Fruit fly (Drosophila melanogaster) whole organism, embryonic: Measurements from ENCODE around the gene CRAT.

Source experiments
- Atf6 ChIP-seq: fragments of 200-800 bp; sonication (Bioruptor generic); IDR thresholded peaks from 2 replicates; pipeline ENCODE4 v1.3.6; 2022; ENCODE audit warnings: missing biosample characterization, missing genetic modification characterization
- B-H2 ChIP-seq: fragments of 200-800 bp; sonication (Bioruptor generic); optimal IDR thresholded peaks from 2 replicates; lab custom pipeline; 2018; ENCODE audit warnings: missing biosample characterization, mild to moderate bottlenecking, missing genetic modification characterization
- Bteb2 ChIP-seq: fragments of 200-800 bp; sonication (Bioruptor generic); optimal IDR thresholded peaks from 2 replicates; lab custom pipeline; 2016; ENCODE audit warnings: missing biosample characterization, missing genetic modification characterization
- CG10209 ChIP-seq: fragments of 200-800 bp; sonication (Bioruptor generic); optimal IDR thresholded peaks from 3 replicates; lab custom pipeline; 2017; ENCODE audit warnings: missing biosample characterization, mild to moderate bottlenecking, missing genetic modification characterization, missing genetic modification reagents
- CG1024 ChIP-seq: fragments of 200-800 bp; sonication (Bioruptor generic); IDR thresholded peaks from 2 replicates; pipeline ENCODE4 v1.3.6; 2022; ENCODE audit warnings: missing biosample characterization, missing genetic modification characterization
- CG10431 ChIP-seq: fragments of 200-800 bp; sonication (Bioruptor generic); optimal IDR thresholded peaks from 3 replicates; lab custom pipeline; 2018; ENCODE audit warnings: missing biosample characterization, mild to moderate bottlenecking, missing genetic modification characterization
- CG10543 ChIP-seq: fragments of 200-800 bp; sonication (Bioruptor generic); optimal IDR thresholded peaks from 3 replicates; lab custom pipeline; 2017; ENCODE audit warnings: missing biosample characterization, mild to moderate bottlenecking, missing genetic modification characterization, moderate library complexity
- CG10654 ChIP-seq: fragments of 200-800 bp; sonication (Bioruptor generic); optimal IDR thresholded peaks from 2 replicates; lab custom pipeline; 2016; ENCODE audit warnings: missing biosample characterization, missing genetic modification characterization
- CG11247 ChIP-seq: fragments of 200-800 bp; sonication (Bioruptor generic); IDR thresholded peaks from 2 replicates; pipeline ENCODE4 v1.3.6; 2022; ENCODE audit warnings: missing biosample characterization, missing genetic modification characterization
- CG11695 ChIP-seq: fragments of 200-800 bp; sonication (Bioruptor generic); IDR thresholded peaks from 3 replicates; pipeline ENCODE4 v1.3.6; 2022; ENCODE audit warnings: missing biosample characterization, missing genetic modification characterization
- CG14050 ChIP-seq: fragments of 200-800 bp; sonication (Bioruptor generic); IDR thresholded peaks from 3 replicates; pipeline ENCODE4 v1.3.6; 2022; ENCODE audit warnings: missing biosample characterization, missing genetic modification characterization
- CG14710 ChIP-seq: fragments of 200-800 bp; sonication (Bioruptor generic); optimal IDR thresholded peaks from 3 replicates; lab custom pipeline; 2019; ENCODE audit warnings: missing biosample characterization, mild to moderate bottlenecking, missing genetic modification characterization, moderate library complexity
- CG15514 ChIP-seq: fragments of 200-800 bp; sonication (Bioruptor generic); optimal IDR thresholded peaks from 3 replicates; lab custom pipeline; 2017; ENCODE audit warnings: missing biosample characterization, missing genetic modification characterization, mild to moderate bottlenecking, moderate library complexity, missing genetic modification reagents
- CG16779 ChIP-seq: fragments of 200-800 bp; sonication (Bioruptor generic); IDR thresholded peaks from 2 replicates; pipeline ENCODE4 v1.3.6; 2022; ENCODE audit warnings: missing biosample characterization, missing genetic modification characterization
- CG16863 ChIP-seq: fragments of 200-800 bp; sonication (Bioruptor generic); optimal IDR thresholded peaks from 3 replicates; lab custom pipeline; 2016; ENCODE audit warnings: missing biosample characterization, missing genetic modification characterization
- CG17328 ChIP-seq: fragments of 200-800 bp; sonication (Bioruptor generic); IDR thresholded peaks from 2 replicates; pipeline ENCODE4 v1.3.6; 2022; ENCODE audit warnings: missing biosample characterization, missing genetic modification characterization
- CG17802 ChIP-seq: fragments of 200-800 bp; sonication (Bioruptor generic); optimal IDR thresholded peaks from 2 replicates; lab custom pipeline; 2018; ENCODE audit warnings: missing biosample characterization, mild to moderate bottlenecking, missing genetic modification characterization, moderate library complexity
- CG17829 ChIP-seq: fragments of 200-800 bp; optimal IDR thresholded peaks from 2 replicates; lab custom pipeline; 2019; ENCODE audit warnings: missing biosample characterization, mild to moderate bottlenecking, missing genetic modification characterization, moderate library complexity
- CG1792 ChIP-seq: fragments of 200-800 bp; sonication (Bioruptor generic); optimal IDR thresholded peaks from 2 replicates; lab custom pipeline; 2016; ENCODE audit warnings: missing biosample characterization, missing genetic modification characterization
- CG18476 ChIP-seq: fragments of 200-800 bp; sonication (Bioruptor generic); optimal IDR thresholded peaks from 2 replicates; lab custom pipeline; 2016; ENCODE audit warnings: missing biosample characterization, mild to moderate bottlenecking, missing genetic modification characterization
- CG2875 ChIP-seq: fragments of 200-800 bp; sonication (Bioruptor generic); optimal IDR thresholded peaks from 2 replicates; lab custom pipeline; 2017; ENCODE audit warnings: missing biosample characterization, mild to moderate bottlenecking, missing genetic modification characterization, missing genetic modification reagents
- CG32532 ChIP-seq: fragments of 200-800 bp; sonication (Bioruptor generic); IDR thresholded peaks from 2 replicates; pipeline ENCODE4 v1.3.6; 2022; ENCODE audit warnings: missing biosample characterization, missing genetic modification characterization
- CG4282 ChIP-seq: fragments of 200-800 bp; sonication (Bioruptor generic); optimal IDR thresholded peaks from 2 replicates; lab custom pipeline; 2016; ENCODE audit warnings: missing biosample characterization, missing genetic modification characterization
- CG4328 ChIP-seq: fragments of 200-800 bp; sonication (Bioruptor generic); optimal IDR thresholded peaks from 3 replicates; lab custom pipeline; 2017; ENCODE audit warnings: missing biosample characterization, missing genetic modification reagents, missing genetic modification characterization
- CG7928 ChIP-seq: fragments of 200-800 bp; sonication (Bioruptor generic); optimal IDR thresholded peaks from 2 replicates; lab custom pipeline; 2017; ENCODE audit warnings: missing biosample characterization, mild to moderate bottlenecking, missing genetic modification characterization
- CrebB ChIP-seq: fragments of 200-800 bp; sonication (Bioruptor generic); optimal IDR thresholded peaks from 3 replicates; lab custom pipeline; 2018; ENCODE audit warnings: missing biosample characterization, mild to moderate bottlenecking, missing genetic modification characterization
- Fer3 ChIP-seq: fragments of 200-800 bp; sonication (Bioruptor generic); optimal IDR thresholded peaks from 2 replicates; lab custom pipeline; 2018; ENCODE audit warnings: missing biosample characterization, mild to moderate bottlenecking, missing genetic modification characterization, moderate library complexity
- Hr39 ChIP-seq: fragments of >200 bp; optimal IDR thresholded peaks from 2 replicates; lab custom pipeline; 2017
- Med ChIP-seq: fragments of 200-800 bp; sonication (Bioruptor generic); peaks from one replicate; lab custom pipeline; 2016; ENCODE audit warnings: missing biosample characterization, missing genetic modification characterization, mild to moderate bottlenecking, inconsistent platforms, moderate library complexity
- Oaz ChIP-seq: fragments of 200-800 bp; sonication (Bioruptor generic); IDR thresholded peaks from 2 replicates; pipeline ENCODE4 v1.3.6; 2022; ENCODE audit warnings: missing biosample characterization, missing genetic modification characterization
- Sox102F ChIP-seq: fragments of 200-800 bp; sonication (Bioruptor generic); optimal IDR thresholded peaks from 2 replicates; lab custom pipeline; 2018; ENCODE audit warnings: missing biosample characterization, mild to moderate bottlenecking, missing genetic modification characterization, moderate library complexity
- Stat92E ChIP-seq, 3 experiments: fragments of >200 bp in 2 of 3; fragments of 200-800 bp in 1 of 3; sonication (Bioruptor generic) in 1 of 3; optimal IDR thresholded peaks; 2 replicates each; lab custom pipeline; 2017 to 2019; ENCODE audit warnings: missing biosample characterization in 3 of 3, missing genetic modification characterization in 3 of 3, mild to moderate bottlenecking in 1 of 3, moderate library complexity in 1 of 3
- ara ChIP-seq: fragments of 200-800 bp; sonication (Bioruptor generic); IDR thresholded peaks from 2 replicates; pipeline ENCODE4 v1.3.6; 2022; ENCODE audit warnings: missing biosample characterization, missing genetic modification characterization
- bbx ChIP-seq: fragments of 200-800 bp; sonication (Bioruptor generic); IDR thresholded peaks from 2 replicates; pipeline ENCODE4 v1.3.6; 2022; ENCODE audit warnings: missing biosample characterization, missing genetic modification characterization; ENCODE audit not compliant: partially characterized antibody
- cas ChIP-seq: fragments of 200-800 bp; sonication (Bioruptor generic); IDR thresholded peaks from 2 replicates; pipeline ENCODE4 v1.3.6; 2022; ENCODE audit warnings: missing biosample characterization, missing genetic modification characterization
- cato ChIP-seq: fragments of 200-800 bp; sonication (Bioruptor generic); optimal IDR thresholded peaks from 2 replicates; lab custom pipeline; 2016; ENCODE audit warnings: missing biosample characterization, missing genetic modification characterization, borderline replicate concordance
- caup ChIP-seq: fragments of 200-800 bp; sonication (Bioruptor generic); optimal IDR thresholded peaks from 3 replicates; lab custom pipeline; 2017; ENCODE audit warnings: missing biosample characterization, mild to moderate bottlenecking, missing genetic modification characterization, moderate library complexity; ENCODE audit not compliant: severe bottlenecking
- dimm ChIP-seq: fragments of 200-800 bp; sonication (Bioruptor generic); IDR thresholded peaks from 2 replicates; pipeline ENCODE4 v1.3.6; 2022; ENCODE audit warnings: missing biosample characterization, missing genetic modification characterization
- dmrt11E ChIP-seq: fragments of 200-800 bp; sonication (Bioruptor generic); optimal IDR thresholded peaks from 3 replicates; lab custom pipeline; 2018; ENCODE audit warnings: missing biosample characterization, mild to moderate bottlenecking, missing genetic modification characterization, moderate library complexity
- dmrt99B ChIP-seq: fragments of 200-800 bp; sonication (Bioruptor generic); optimal IDR thresholded peaks from 2 replicates; lab custom pipeline; 2018; ENCODE audit warnings: missing biosample characterization, mild to moderate bottlenecking, missing genetic modification characterization, moderate library complexity
- fu2 ChIP-seq: fragments of 200-800 bp; sonication (Bioruptor generic); optimal IDR thresholded peaks from 2 replicates; lab custom pipeline; 2016; ENCODE audit warnings: missing biosample characterization, missing genetic modification characterization
- gsb-n ChIP-seq: fragments of 200-800 bp; sonication (Bioruptor generic); optimal IDR thresholded peaks from 3 replicates; lab custom pipeline; 2018; ENCODE audit warnings: missing biosample characterization, mild to moderate bottlenecking, missing genetic modification characterization
- h ChIP-seq: fragments of >200 bp; optimal IDR thresholded peaks from 2 replicates; lab custom pipeline; 2017
- jumu ChIP-seq: fragments of 200-800 bp; sonication (Bioruptor generic); optimal IDR thresholded peaks from 3 replicates; lab custom pipeline; 2016; ENCODE audit warnings: missing biosample characterization, missing genetic modification characterization
- lola ChIP-seq, 3 experiments: fragments of >200 bp in 2 of 3; fragments of 200-800 bp in 1 of 3; sonication (Bioruptor generic) in 1 of 3; optimal IDR thresholded peaks; 2 replicates each; lab custom pipeline; 2017 to 2019; ENCODE audit warnings: missing biosample characterization in 3 of 3, missing genetic modification characterization in 3 of 3, mild to moderate bottlenecking in 1 of 3, moderate library complexity in 1 of 3
- pho ChIP-seq: fragments of 200-800 bp; sonication (Bioruptor generic); optimal IDR thresholded peaks from 2 replicates; lab custom pipeline; 2016; ENCODE audit warnings: missing biosample characterization, missing genetic modification characterization
- slp2 ChIP-seq: fragments of 200-800 bp; sonication (Bioruptor generic); optimal IDR thresholded peaks from 2 replicates; lab custom pipeline; 2016; ENCODE audit warnings: missing biosample characterization, missing genetic modification characterization
- tup ChIP-seq: fragments of 200-800 bp; sonication (Bioruptor generic); optimal IDR thresholded peaks from 2 replicates; lab custom pipeline; 2016; ENCODE audit warnings: missing biosample characterization, mild to moderate bottlenecking, missing genetic modification characterization, moderate library complexity
- vfl ChIP-seq: fragments of 200-800 bp; sonication (Bioruptor generic); optimal IDR thresholded peaks from 2 replicates; lab custom pipeline; 2016; ENCODE audit warnings: missing biosample characterization, missing genetic modification characterization
- z ChIP-seq: fragments of 200-800 bp; sonication (Bioruptor generic); IDR thresholded peaks from 3 replicates; pipeline ENCODE4 v1.3.6; 2022; ENCODE audit warnings: missing biosample characterization, missing genetic modification characterization

The CRAT gene

DNA sequence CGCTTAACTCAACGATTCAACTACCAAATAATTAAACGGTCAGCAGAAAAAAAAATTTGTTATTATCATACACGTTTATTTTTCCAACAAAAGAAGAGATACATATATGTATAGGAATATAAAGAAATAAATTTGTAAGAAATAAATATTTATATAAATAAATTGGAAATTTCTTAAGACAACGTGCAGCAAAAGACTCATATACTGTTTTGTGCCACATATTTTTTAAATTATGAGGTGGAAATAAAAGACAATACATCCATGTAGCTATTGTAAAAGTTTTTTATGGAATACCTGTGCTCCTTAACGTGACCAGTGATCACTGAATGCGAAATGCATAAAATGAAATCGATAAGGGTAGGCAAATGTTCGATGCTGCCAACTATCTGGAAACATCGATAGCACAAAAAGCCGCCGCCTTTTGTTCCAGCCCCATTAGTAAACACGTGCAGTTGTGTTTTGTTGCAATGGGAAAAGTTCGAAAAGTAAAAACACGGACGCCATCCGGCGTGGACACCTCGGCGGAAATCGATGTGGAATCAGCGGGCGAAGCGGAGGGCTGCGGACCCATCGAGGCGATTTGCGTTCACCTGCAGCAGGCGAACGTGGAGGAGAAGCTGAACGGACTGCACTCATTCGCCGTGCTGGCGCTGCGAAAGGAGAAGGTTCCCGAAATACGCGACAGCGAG, 7.2 kb downstream of the CRAT start, which contains the start of gene CG10286 (continued):
- TF ChIP-seq Oaz (GFP tag; lab: Robert Waterston, UW) (peak; percentile 34; the same call in 1 of the 2 replicates), dmrt11E (no peak), CG4282 (GFP tag; lab: Kevin White, UChicago) (no peak), Med (GFP tag; lab: Kevin White, UChicago) (peak; percentile 82), CG18476 (GFP tag; lab: Kevin White, UChicago) (no peak), Hr39 (lab: Kevin White, UChicago) (no peak), z (no peak), CG15514 (GFP tag; lab: Kevin White, UChicago) (peak; percentile 57), CG17328 (GFP tag; lab: Robert Waterston, UW) (peak; percentile 43; the same call in 1 of the 2 replicates), CG17829 (tag; lab: Kevin White, UChicago) (peak; percentile 69), ara (GFP tag; lab: Robert Waterston, UW) (no peak), CG16779 (GFP tag; lab: Robert Waterston, UW) (no peak), cas (GFP tag; lab: Robert Waterston, UW) (no peak), CG7928 (GFP tag; lab: Kevin White, UChicago) (peak; percentile 21), pho (GFP tag; lab: Kevin White, UChicago) (no peak), gsb-n (tag; lab: Kevin White, UChicago) (no peak), CG11247 (GFP tag; lab: Robert Waterston, UW) (0 out of 2 replicates have a peak, but pooled peaks have one; percentile 5), dimm (GFP tag; lab: Robert Waterston, UW) (no peak), CG2875 (peak; percentile 1), Atf6 (no peak), CG10543 (no peak), CG11695 (GFP tag; lab: Robert Waterston, UW) (0 out of 3 replicates have a peak, but pooled peaks have one; percentile 8), tup (GFP tag; lab: Kevin White, UChicago) (no peak), vfl (GFP tag; lab: Kevin White, UChicago) (no peak), CG4328 (GFP tag; lab: Kevin White, UChicago) (no peak), CG32532 (GFP tag; lab: Robert Waterston, UW) (peak; percentile 36), slp2 (GFP tag; lab: Kevin White, UChicago) (no peak), lola (GFP tag; optimal IDR thresholded peaks at IDR 0.05; lab: Kevin White, UChicago) (no peak), Fer3 (peak; percentile 5), Sox102F (GFP tag; lab: Kevin White, UChicago) (no peak), h (no peak), Stat92E (GFP tag; optimal IDR thresholded peaks at IDR 0.05; lab: Kevin White, UChicago) (no peak), jumu (GFP tag; lab: Kevin White, UChicago) (peak; percentile 24), CrebB (no peak), CG1792 (GFP tag; lab: Kevin White, UChicago) (no peak), bbx (GFP tag; lab: Robert Waterston, UW) (peak; percentile 87), CG16863 (GFP tag; lab: Kevin White, UChicago) (no peak), caup (GFP tag; lab: Kevin White, UChicago) (no peak), CG1024 (peak; percentile 62; the same call in 1 of the 2 replicates), CG10209 (GFP tag; lab: Kevin White, UChicago) (peak; percentile 16), dmrt99B (tag; lab: Kevin White, UChicago) (no peak), CG14050 (GFP tag; lab: Robert Waterston, UW) (no peak), CG14710 (peak; percentile 35), CG10431 (GFP tag; lab: Kevin White, UChicago) (peak; percentile 46), B-H2 (GFP tag; lab: Kevin White, UChicago) (peak; percentile 9), CG17802 (tag; lab: Kevin White, UChicago) (no peak), CG10654 (GFP tag; lab: Kevin White, UChicago) (no peak), cato (GFP tag; lab: Kevin White, UChicago) (no peak), fu2 (GFP tag; lab: Kevin White, UChicago) (no peak), Bteb2 (GFP tag; lab: Kevin White, UChicago) (no peak)
